Worm (Caenorhabditis elegans) whole organism, late embryonic: ENCODE data around the gene Y57G11C.46.

Experiments
- F13H6.1 ChIP-seq: sonication (generic microtip); optimal IDR thresholded peaks from 2 replicates; lab custom pipeline; 2016; ENCODE audit warnings: missing genetic modification characterization, missing compliant biosample characterization
- K02D7.2 ChIP-seq: sonication (generic microtip); optimal IDR thresholded peaks from 2 replicates; lab custom pipeline; 2017; ENCODE audit warnings: mild to moderate bottlenecking, missing genetic modification characterization, missing compliant biosample characterization
- K09A11.1 ChIP-seq: sonication (generic microtip); optimal IDR thresholded peaks from 2 replicates; lab custom pipeline; 2017; ENCODE audit warnings: antibody characterized with exemption, mild to moderate bottlenecking, missing genetic modification characterization, missing compliant biosample characterization; ENCODE audit not compliant: insufficient read depth
- T23F11.4 ChIP-seq: fragments of 200-800 bp; sonication (Bioruptor generic); optimal IDR thresholded peaks from 2 replicates; lab custom pipeline; 2018; ENCODE audit warnings: mild to moderate bottlenecking, missing genetic modification characterization, missing compliant biosample characterization
- ceh-2 ChIP-seq: sonication (generic microtip); optimal IDR thresholded peaks from 2 replicates; lab custom pipeline; 2016; ENCODE audit warnings: missing genotype, missing genetic modification characterization, missing compliant biosample characterization
- ceh-30 ChIP-seq: fragments of 150-350 bp; optimal IDR thresholded peaks from 2 replicates; lab custom pipeline; 2014; ENCODE audit warnings: missing biosample characterization, missing genetic modification characterization
- ceh-31 ChIP-seq: sonication (generic microtip); optimal IDR thresholded peaks from 2 replicates; lab custom pipeline; 2016; ENCODE audit warnings: missing genetic modification characterization, missing compliant biosample characterization
- ceh-34 ChIP-seq: sonication (generic microtip); optimal IDR thresholded peaks from 2 replicates; lab custom pipeline; 2016; ENCODE audit warnings: mild to moderate bottlenecking, missing genetic modification characterization, missing compliant biosample characterization
- ceh-45 ChIP-seq: fragments of 200-800 bp; sonication (Bioruptor generic); IDR thresholded peaks from 2 replicates; pipeline ENCODE4 v1.3.6; 2022; ENCODE audit warnings: missing genetic modification reagents, missing genetic modification characterization, missing compliant biosample characterization
- ceh-48 ChIP-seq: sonication (generic microtip); optimal IDR thresholded peaks from 2 replicates; lab custom pipeline; 2016; ENCODE audit warnings: missing genetic modification characterization, inconsistent platforms, missing compliant biosample characterization
- ceh-6 ChIP-seq: fragments of 200-800 bp; sonication (Bioruptor generic); optimal IDR thresholded peaks from 2 replicates; lab custom pipeline; 2018; ENCODE audit warnings: mild to moderate bottlenecking, missing genetic modification characterization, missing compliant biosample characterization
- ceh-9 ChIP-seq: sonication (generic microtip); optimal IDR thresholded peaks from 2 replicates; lab custom pipeline; 2016; ENCODE audit warnings: mild to moderate bottlenecking, missing genetic modification characterization, inconsistent platforms, missing compliant biosample characterization
- che-1 ChIP-seq: sonication (generic microtip); optimal IDR thresholded peaks from 2 replicates; lab custom pipeline; 2016; ENCODE audit warnings: mild to moderate bottlenecking, missing genetic modification characterization, missing compliant biosample characterization
- dmd-4 ChIP-seq: sonication (generic microtip); optimal IDR thresholded peaks from 2 replicates; lab custom pipeline; 2016; ENCODE audit warnings: borderline replicate concordance, missing genetic modification characterization, missing compliant biosample characterization
- elt-2 ChIP-seq: sonication (generic microtip); optimal IDR thresholded peaks from 2 replicates; lab custom pipeline; 2016; ENCODE audit warnings: missing genetic modification reagents, missing genetic modification characterization, missing compliant biosample characterization
- elt-4 ChIP-seq: sonication (generic microtip); optimal IDR thresholded peaks from 2 replicates; lab custom pipeline; 2016; ENCODE audit warnings: missing genetic modification characterization, missing compliant biosample characterization
- ets-4 ChIP-seq: sonication (generic microtip); optimal IDR thresholded peaks from 2 replicates; lab custom pipeline; 2016; ENCODE audit warnings: missing genetic modification characterization, missing compliant biosample characterization
- eyg-1 ChIP-seq: sonication (generic microtip); optimal IDR thresholded peaks from 2 replicates; lab custom pipeline; 2016; ENCODE audit warnings: missing genotype, missing genetic modification characterization, missing compliant biosample characterization
- fkh-10 ChIP-seq: fragments of 150-350 bp; optimal IDR thresholded peaks from 2 replicates; lab custom pipeline; 2014; ENCODE audit warnings: missing biosample characterization, missing genetic modification reagents, missing genetic modification characterization
- fkh-6 ChIP-seq: sonication (generic microtip); optimal IDR thresholded peaks from 2 replicates; lab custom pipeline; 2016; ENCODE audit warnings: missing genetic modification characterization, missing compliant biosample characterization
- gmeb-2 ChIP-seq: sonication (generic microtip); optimal IDR thresholded peaks from 2 replicates; lab custom pipeline; 2016; ENCODE audit warnings: missing genetic modification characterization, inconsistent platforms, missing compliant biosample characterization
- hlh-13 ChIP-seq: fragments of 200-800 bp; sonication (Bioruptor generic); optimal IDR thresholded peaks from 2 replicates; lab custom pipeline; 2018; ENCODE audit warnings: mild to moderate bottlenecking, missing genetic modification characterization, missing compliant biosample characterization
- hlh-6 ChIP-seq: sonication (generic microtip); optimal IDR thresholded peaks from 2 replicates; lab custom pipeline; 2016; ENCODE audit warnings: missing genotype, missing genetic modification characterization, missing compliant biosample characterization
- lim-6 ChIP-seq: sonication (generic microtip); optimal IDR thresholded peaks from 2 replicates; lab custom pipeline; 2016; ENCODE audit warnings: missing genetic modification characterization, missing compliant biosample characterization
- madf-2 ChIP-seq: sonication (generic microtip); optimal IDR thresholded peaks from 2 replicates; lab custom pipeline; 2017; ENCODE audit warnings: missing genetic modification characterization, missing compliant biosample characterization
- nfya-1 ChIP-seq: sonication (generic microtip); optimal IDR thresholded peaks from 2 replicates; lab custom pipeline; 2017; ENCODE audit warnings: missing genetic modification characterization, mild to moderate bottlenecking, missing compliant biosample characterization, antibody characterized with exemption, moderate library complexity
- nhr-11 ChIP-seq: fragments of 150-350 bp; optimal IDR thresholded peaks from 2 replicates; lab custom pipeline; 2014; ENCODE audit warnings: missing biosample characterization, missing genetic modification characterization
- nhr-232 ChIP-seq: sonication (generic microtip); optimal IDR thresholded peaks from 2 replicates; lab custom pipeline; 2016; ENCODE audit warnings: missing genetic modification characterization, missing compliant biosample characterization
- pat-9 ChIP-seq: fragments of 200-800 bp; sonication (Bioruptor generic); optimal IDR thresholded peaks from 2 replicates; lab custom pipeline; 2018; ENCODE audit warnings: mild to moderate bottlenecking, missing genetic modification characterization, moderate library complexity, missing compliant biosample characterization
- pax-1 ChIP-seq: fragments of 150-350 bp; optimal IDR thresholded peaks from 2 replicates; lab custom pipeline; 2014; ENCODE audit warnings: missing biosample characterization, missing genetic modification characterization
- pha-2 ChIP-seq: sonication (generic microtip); optimal IDR thresholded peaks from 2 replicates; lab custom pipeline; 2017; ENCODE audit warnings: mild to moderate bottlenecking, missing genetic modification characterization, missing compliant biosample characterization
- ref-2 ChIP-seq: sonication (generic microtip); optimal IDR thresholded peaks from 2 replicates; lab custom pipeline; 2016; ENCODE audit warnings: missing genetic modification characterization, missing compliant biosample characterization
- sox-2 ChIP-seq: fragments of 200-800 bp; sonication (Bioruptor generic); IDR thresholded peaks from 2 replicates; pipeline ENCODE4 v1.3.6; 2022; ENCODE audit warnings: missing genetic modification reagents, missing genetic modification characterization, missing compliant biosample characterization
- syd-9 ChIP-seq: sonication (generic microtip); optimal IDR thresholded peaks from 2 replicates; lab custom pipeline; 2016; ENCODE audit warnings: mild to moderate bottlenecking, missing genetic modification characterization, moderate library complexity, missing compliant biosample characterization
- tbx-2 ChIP-seq: sonication (generic microtip); optimal IDR thresholded peaks from 2 replicates; lab custom pipeline; 2016; ENCODE audit warnings: missing genetic modification characterization, missing compliant biosample characterization
- ttx-3 ChIP-seq: sonication (generic microtip); optimal IDR thresholded peaks from 2 replicates; lab custom pipeline; 2016; ENCODE audit warnings: missing genetic modification reagents, missing genetic modification characterization, missing compliant biosample characterization
- unc-3 ChIP-seq, 2 experiments: fragments of 200-800 bp in 1 of 2; sonication (Bioruptor generic) in 1 of 2; sonication (generic microtip) in 1 of 2; conservative IDR thresholded peaks in 1 of 2; optimal IDR thresholded peaks in 1 of 2; 2 replicates each; pipeline versions ENCODE4 v1.3.6 to Lab custom; 2016 to 2022; ENCODE audit warnings: missing compliant biosample characterization in 2 of 2, missing genetic modification characterization in 2 of 2, missing genetic modification reagents in 1 of 2
- unc-42 ChIP-seq: sonication (generic microtip); optimal IDR thresholded peaks from 2 replicates; lab custom pipeline; 2016; ENCODE audit warnings: missing genotype, missing genetic modification characterization, missing compliant biosample characterization
- unc-55 ChIP-seq: sonication (generic microtip); optimal IDR thresholded peaks from 2 replicates; lab custom pipeline; 2017; ENCODE audit warnings: missing biosample characterization, missing genetic modification reagents, missing genetic modification characterization
- zip-5 ChIP-seq: sonication (generic microtip); optimal IDR thresholded peaks from 2 replicates; lab custom pipeline; 2016; ENCODE audit warnings: missing genetic modification characterization, missing compliant biosample characterization
- ztf-16 ChIP-seq: sonication (generic microtip); optimal IDR thresholded peaks from 2 replicates; lab custom pipeline; 2017; ENCODE audit warnings: missing genetic modification characterization, missing compliant biosample characterization

Y57G11C.46 gene

DNA sequence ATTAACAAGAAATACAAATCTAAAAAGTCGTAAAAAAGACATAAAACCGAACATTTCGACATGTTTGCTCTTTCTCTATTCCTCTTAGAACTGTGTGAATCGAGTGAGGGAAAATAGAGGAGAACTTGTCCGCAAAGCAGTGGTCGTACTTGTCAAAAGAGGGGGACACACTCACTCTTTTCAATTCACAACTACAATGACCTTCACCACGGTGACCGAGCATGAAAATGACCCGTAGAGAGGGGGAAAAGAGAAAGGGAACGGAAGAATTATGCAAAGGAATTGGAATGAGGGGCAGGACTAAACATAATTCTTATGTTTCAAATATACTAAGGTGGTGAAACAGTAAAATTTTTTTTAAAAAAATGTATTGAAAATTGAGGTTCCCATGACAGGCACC lies 17.3 kb upstream of the Y57G11C.46 start:
- TF ChIP-seq ceh-31, result peak; percentile 21
- TF ChIP-seq lim-6 (tag; lab: Kevin White, UChicago), result no peak
- peak; percentile 70 for TF ChIP-seq pax-1 (tag; lab: Kevin White, UChicago)
- peak; percentile 13 for TF ChIP-seq nfya-1 (tag; lab: Kevin White, UChicago)

DNA sequence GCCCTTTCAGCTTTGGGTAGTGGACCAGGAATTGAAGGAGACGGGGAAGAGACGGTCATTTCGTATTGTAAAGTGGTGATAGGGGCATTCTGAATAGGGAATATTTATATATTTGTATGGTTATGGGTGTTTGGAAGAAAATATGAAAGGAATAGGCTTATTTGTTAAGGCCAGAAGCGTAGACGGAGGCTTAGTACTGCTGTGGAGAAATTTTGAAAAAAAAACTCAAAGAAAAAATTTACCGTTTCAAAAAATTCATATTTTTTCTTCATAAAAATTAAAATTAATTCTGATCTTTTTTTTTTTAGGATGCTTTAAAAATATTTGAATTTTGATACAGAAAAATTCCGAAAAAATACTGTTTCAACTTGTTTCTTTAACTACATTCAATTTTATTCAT lies 12.8 kb upstream of the Y57G11C.46 start, which contains the start of gene hhat-2:
Gene hhat-2 (minus strand): TSS at position 101 of the 400 bp plus-strand sequence.
- TF ChIP-seq fkh-10 (GFP tag; lab: Kevin White, UChicago) (no peak), nhr-232 (tag; lab: Kevin White, UChicago) (no peak)

DNA sequence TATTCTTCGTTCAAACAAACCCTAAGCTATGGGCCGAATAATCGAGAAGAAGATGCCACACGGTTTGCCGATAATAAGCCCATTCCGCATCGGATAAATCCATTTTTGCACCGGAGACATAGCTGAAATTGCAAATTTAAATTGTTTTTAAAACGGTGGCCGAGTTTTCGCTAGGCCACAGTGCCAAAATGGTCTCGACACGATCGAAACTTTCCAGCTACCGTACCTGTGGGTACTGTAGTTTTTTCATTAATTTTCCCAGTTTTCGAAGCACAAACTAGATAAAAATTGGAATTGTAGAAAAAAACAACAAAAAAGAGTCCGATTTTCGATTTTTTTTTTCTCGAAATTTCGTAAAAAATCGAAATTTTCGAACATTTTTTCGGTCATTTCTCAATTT lies 12.0 kb upstream of the Y57G11C.46 start:
- no peak for TF ChIP-seq K02D7.2
- TF ChIP-seq nhr-11 (tag; lab: Kevin White, UChicago), result no peak

DNA sequence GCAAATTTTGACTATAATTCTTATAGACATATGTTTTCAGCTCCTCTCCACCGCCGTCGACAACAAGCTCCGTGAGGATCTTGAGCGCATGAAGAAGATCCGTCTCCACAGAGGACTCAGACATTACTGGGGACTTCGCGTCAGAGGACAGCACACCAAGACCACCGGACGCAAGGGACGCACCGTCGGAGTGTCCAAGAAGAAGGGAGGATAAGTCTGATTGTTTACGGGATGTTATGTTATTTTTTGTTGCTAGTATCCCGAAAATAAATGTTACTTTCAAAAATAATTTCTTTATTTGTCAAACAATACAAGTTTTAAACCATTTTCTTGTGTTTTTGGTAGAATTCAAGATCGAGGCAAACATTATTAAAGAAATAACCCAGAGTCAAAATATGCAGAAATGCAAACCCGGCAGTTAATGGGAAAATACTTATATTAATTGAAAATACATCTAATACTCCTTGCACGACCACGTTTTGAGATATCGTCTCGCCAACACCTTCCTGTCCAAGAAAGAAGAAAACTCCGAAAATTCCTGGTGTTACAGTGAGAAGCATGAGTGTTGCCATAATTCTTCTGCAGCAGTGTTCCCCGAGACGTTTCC lies 10.1 kb upstream of the Y57G11C.46 start:
- TF ChIP-seq ceh-9, result no peak
- no peak for TF ChIP-seq pat-9 (tag; lab: Kevin White, UChicago)
- no peak for TF ChIP-seq ceh-6 (GFP tag; lab: Kevin White, UChicago)
- TF ChIP-seq fkh-6 (tag; lab: Kevin White, UChicago), result no peak
- TF ChIP-seq gmeb-2, result no peak
- no peak for TF ChIP-seq ceh-45
- no peak for TF ChIP-seq F13H6.1
- no peak for TF ChIP-seq unc-42 (tag; lab: Kevin White, UChicago)
- TF ChIP-seq ceh-2 (tag; lab: Kevin White, UChicago), result no peak
- no peak for TF ChIP-seq eyg-1 (tag; lab: Kevin White, UChicago)
- no peak for TF ChIP-seq lim-6 (tag; lab: Kevin White, UChicago)
- TF ChIP-seq unc-55 (GFP tag; lab: Kevin White, UChicago), result no peak
- TF ChIP-seq pha-2, result no peak
- TF ChIP-seq zip-5 (tag; lab: Kevin White, UChicago), result no peak
- no peak for TF ChIP-seq elt-4 (tag; lab: Kevin White, UChicago)

DNA sequence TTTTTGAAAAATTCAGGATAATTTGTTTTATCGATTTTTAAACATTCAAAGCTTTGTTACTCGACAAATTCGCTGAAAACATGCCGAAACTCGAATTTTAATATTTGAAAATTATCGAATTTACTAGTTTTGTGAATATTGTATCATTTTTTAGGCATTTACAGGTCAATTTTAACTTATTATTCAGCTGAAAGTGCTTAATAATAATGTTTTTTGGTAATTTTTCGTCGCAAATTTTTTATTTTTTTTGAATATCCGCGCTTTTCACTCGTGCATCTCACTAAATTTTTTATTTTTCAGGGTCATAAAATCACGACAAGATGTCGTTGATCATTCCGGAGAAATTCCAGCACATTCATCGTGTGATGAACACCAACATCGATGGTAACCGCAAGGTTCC lies 9.2 kb upstream of the Y57G11C.46 start, which contains the start of gene rps-18:
Gene rps-18 (plus strand): TSS at position 301 of the 400 bp plus-strand sequence.
- TF ChIP-seq ceh-45 (no peak), ceh-30 (no peak), ttx-3 (tag; lab: Kevin White, UChicago) (no peak), hlh-13 (GFP tag; lab: Kevin White, UChicago) (no peak), ceh-6 (GFP tag; lab: Kevin White, UChicago) (no peak), madf-2 (tag; lab: Kevin White, UChicago) (no peak), nhr-232 (tag; lab: Kevin White, UChicago) (no peak), dmd-4 (no peak), sox-2 (GFP tag; lab: Robert Waterston, UW) (no peak)

DNA sequence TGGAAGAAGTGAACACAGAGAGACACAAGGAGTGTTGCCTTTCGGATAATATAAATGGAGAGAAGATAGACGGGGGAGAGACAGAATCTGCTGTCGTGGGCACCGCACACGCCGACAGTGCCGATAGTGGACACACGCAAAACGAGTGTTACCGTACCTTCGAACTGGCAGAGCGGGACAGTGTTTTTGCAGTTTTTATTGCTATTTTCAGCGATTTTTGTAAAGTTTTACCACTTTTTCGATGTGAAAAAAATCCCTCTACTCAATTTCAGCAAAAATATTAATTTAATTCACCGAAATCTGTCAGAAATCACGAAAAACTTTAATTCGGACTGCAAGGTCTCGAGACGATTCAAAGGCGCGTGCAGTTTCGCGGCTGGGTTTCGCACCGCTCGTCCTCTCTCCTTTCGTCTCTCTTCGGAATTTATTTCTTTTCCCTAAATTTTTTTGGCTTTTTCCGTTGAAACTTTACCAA lies 8.7 kb upstream of the Y57G11C.46 start, which contains the start of gene sec-61.A:
Gene sec-61.A (minus strand): TSS at position 387 of the 475 bp plus-strand sequence.
- no peak for TF ChIP-seq unc-3 (GFP tag; conservative IDR thresholded peaks at IDR 0.05; lab: Robert Waterston, UW)
- peak; percentile 15 for TF ChIP-seq unc-3 (tag; optimal IDR thresholded peaks at IDR 0.05; lab: Kevin White, UChicago)
- TF ChIP-seq madf-2 (tag; lab: Kevin White, UChicago), result peak; percentile 20
- TF ChIP-seq elt-2 (tag; lab: Kevin White, UChicago), result peak; percentile 43
- no peak for TF ChIP-seq nhr-11 (tag; lab: Kevin White, UChicago)
- no peak for TF ChIP-seq che-1
- peak; percentile 6 for TF ChIP-seq ztf-16 (tag; lab: Kevin White, UChicago)
- TF ChIP-seq hlh-6 (tag; lab: Kevin White, UChicago), result no peak
- peak; percentile 63 for TF ChIP-seq ceh-34 (tag; lab: Kevin White, UChicago)
- TF ChIP-seq pax-1 (tag; lab: Kevin White, UChicago), result peak; percentile 48
- TF ChIP-seq sox-2 (GFP tag; lab: Robert Waterston, UW), result no peak
- TF ChIP-seq tbx-2 (tag; lab: Kevin White, UChicago), result peak; percentile 77
- peak; percentile 87 for TF ChIP-seq ref-2 (tag; lab: Kevin White, UChicago)
- no peak for TF ChIP-seq lim-6 (tag; lab: Kevin White, UChicago)
- TF ChIP-seq nfya-1 (tag; lab: Kevin White, UChicago), result peak; percentile 83
- no peak for TF ChIP-seq ceh-48
- peak; percentile 9 for TF ChIP-seq unc-55 (GFP tag; lab: Kevin White, UChicago)
- TF ChIP-seq T23F11.4 (GFP tag; lab: Kevin White, UChicago), result no peak
- TF ChIP-seq K09A11.1 (tag; lab: Kevin White, UChicago), result peak; percentile 56
- TF ChIP-seq ets-4 (tag; lab: Kevin White, UChicago), result peak; percentile 7
- TF ChIP-seq unc-42 (tag; lab: Kevin White, UChicago), result peak; percentile 72
- peak; percentile 66 for TF ChIP-seq ceh-31
- no peak for TF ChIP-seq syd-9 (tag; lab: Kevin White, UChicago)
